Fruit fly (Drosophila melanogaster) whole organism, pupa: ENCODE measurements around the gene Spx.

Experiments
- CG10348 ChIP-seq: fragments of 200-800 bp; sonication (Bioruptor generic); IDR thresholded peaks from 2 replicates; pipeline ENCODE4 v1.3.6; 2022; ENCODE audit warnings: missing biosample characterization, missing genetic modification characterization
- CG12605 ChIP-seq: fragments of 200-800 bp; sonication (Bioruptor generic); IDR thresholded peaks from 2 replicates; pipeline ENCODE4 v1.3.6; 2022; ENCODE audit warnings: missing biosample characterization, missing genetic modification characterization
- CG13204 ChIP-seq: fragments of 200-800 bp; sonication (Bioruptor generic); optimal IDR thresholded peaks from 2 replicates; lab custom pipeline; 2018; ENCODE audit warnings: missing biosample characterization, mild to moderate bottlenecking, missing genetic modification characterization, moderate library complexity
- CG14655 ChIP-seq: fragments of 200-800 bp; sonication (Bioruptor generic); optimal IDR thresholded peaks from 3 replicates; lab custom pipeline; 2017; ENCODE audit warnings: mild to moderate bottlenecking, missing biosample characterization, missing genetic modification reagents, missing genetic modification characterization
- CG15710 ChIP-seq: fragments of 200-800 bp; sonication (Bioruptor generic); optimal IDR thresholded peaks from 2 replicates; lab custom pipeline; 2018; ENCODE audit warnings: missing biosample characterization, mild to moderate bottlenecking, missing genetic modification characterization, moderate library complexity
- CG17806 ChIP-seq: fragments of 200-800 bp; sonication (Bioruptor generic); optimal IDR thresholded peaks from 2 replicates; lab custom pipeline; 2018; ENCODE audit warnings: missing biosample characterization, mild to moderate bottlenecking, missing genetic modification characterization, moderate library complexity
- CG32121 ChIP-seq: fragments of 200-800 bp; sonication (Bioruptor generic); IDR thresholded peaks from 2 replicates; pipeline ENCODE4 v1.3.6; 2022; ENCODE audit warnings: missing biosample characterization, missing genetic modification characterization
- CG34367 ChIP-seq: fragments of 200-800 bp; sonication (Bioruptor generic); optimal IDR thresholded peaks from 2 replicates; lab custom pipeline; 2018; ENCODE audit warnings: missing biosample characterization, mild to moderate bottlenecking, missing genetic modification characterization
- CG4496 ChIP-seq: fragments of 200-800 bp; sonication (Bioruptor generic); IDR thresholded peaks from 3 replicates; pipeline ENCODE4 v1.3.6; 2022; ENCODE audit warnings: missing biosample characterization, missing genetic modification characterization
- CG8159 ChIP-seq: fragments of 200-800 bp; sonication (Bioruptor generic); optimal IDR thresholded peaks from 3 replicates; lab custom pipeline; 2018; ENCODE audit warnings: missing biosample characterization, mild to moderate bottlenecking, missing genetic modification characterization, moderate library complexity
- CG8301 ChIP-seq: fragments of 200-800 bp; sonication (Bioruptor generic); optimal IDR thresholded peaks from 2 replicates; lab custom pipeline; 2018; ENCODE audit warnings: missing biosample characterization, mild to moderate bottlenecking, missing genetic modification characterization
- CG9948 ChIP-seq: fragments of 200-800 bp; sonication (Bioruptor generic); optimal IDR thresholded peaks from 2 replicates; lab custom pipeline; 2018; ENCODE audit warnings: missing biosample characterization, mild to moderate bottlenecking, missing genetic modification characterization, moderate library complexity
- D1 ChIP-seq: fragments of 200-800 bp; sonication (Bioruptor generic); optimal IDR thresholded peaks from 2 replicates; lab custom pipeline; 2018; ENCODE audit warnings: missing biosample characterization, mild to moderate bottlenecking, missing genetic modification characterization, moderate library complexity
- EcR ChIP-seq: fragments of 200-800 bp; sonication (Bioruptor generic); optimal IDR thresholded peaks from 3 replicates; lab custom pipeline; 2019; ENCODE audit warnings: missing biosample characterization, missing genetic modification characterization, mild to moderate bottlenecking, moderate library complexity, missing genetic modification reagents
- Ets98B ChIP-seq: fragments of 200-800 bp; sonication (Bioruptor generic); IDR thresholded peaks from 2 replicates; pipeline ENCODE4 v1.3.6; 2022; ENCODE audit warnings: missing biosample characterization, missing genetic modification characterization
- Pif1A ChIP-seq: fragments of 200-800 bp; sonication (Bioruptor generic); optimal IDR thresholded peaks from 3 replicates; lab custom pipeline; 2016; ENCODE audit warnings: missing biosample characterization, missing genetic modification characterization
- Pif1B ChIP-seq: fragments of 200-800 bp; sonication (Bioruptor generic); optimal IDR thresholded peaks from 3 replicates; lab custom pipeline; 2016; ENCODE audit warnings: missing biosample characterization, missing genetic modification characterization
- Snoo ChIP-seq: fragments of 200-800 bp; sonication (Bioruptor generic); optimal IDR thresholded peaks from 3 replicates; lab custom pipeline; 2017; ENCODE audit warnings: missing biosample characterization, mild to moderate bottlenecking, missing genetic modification characterization, inconsistent platforms
- fd96Ca ChIP-seq: fragments of 200-800 bp; sonication (Bioruptor generic); IDR thresholded peaks from 3 replicates; pipeline ENCODE4 v1.3.6; 2022; ENCODE audit warnings: missing biosample characterization, missing genetic modification characterization
- gl ChIP-seq: fragments of 200-800 bp; sonication (Bioruptor generic); optimal IDR thresholded peaks from 2 replicates; lab custom pipeline; 2018; ENCODE audit warnings: missing biosample characterization, mild to moderate bottlenecking, missing genetic modification characterization
- rn ChIP-seq: fragments of 200-800 bp; sonication (Bioruptor generic); IDR thresholded peaks from 2 replicates; pipeline ENCODE4 v1.3.6; 2022; ENCODE audit warnings: missing biosample characterization, missing genetic modification characterization

The Spx gene

dm6 chrX:6225472-6226049 lies 30.1 kb upstream of the Spx start, which contains the start of gene dtn:
dtn (plus strand) TSS chrX:6225647.
- TF ChIP-seq CG17806 (tag; lab: Kevin White, UChicago), result no peak
- no peak for TF ChIP-seq CG32121
- TF ChIP-seq CG14655 (GFP tag; lab: Kevin White, UChicago), result no peak
- no peak for TF ChIP-seq CG8301 (tag; lab: Kevin White, UChicago)
- no peak for TF ChIP-seq EcR (GFP tag; lab: Kevin White, UChicago)
- no peak for TF ChIP-seq Pif1B (GFP tag; lab: Kevin White, UChicago)
- TF ChIP-seq CG8159 (tag; lab: Kevin White, UChicago), result no peak
- TF ChIP-seq CG9948 (tag; lab: Kevin White, UChicago), result no peak
- no peak for TF ChIP-seq fd96Ca (GFP tag; lab: Robert Waterston, UW)
- TF ChIP-seq Ets98B (GFP tag; lab: Robert Waterston, UW), result no peak
- no peak for TF ChIP-seq rn (GFP tag; lab: Robert Waterston, UW)
- TF ChIP-seq CG10348 (GFP tag; lab: Robert Waterston, UW), result no peak
- TF ChIP-seq CG12605 (GFP tag; lab: Robert Waterston, UW), result no peak
- no peak for TF ChIP-seq CG13204
- no peak for TF ChIP-seq Pif1A
- no peak for TF ChIP-seq Snoo (tag; lab: Kevin White, UChicago)
- TF ChIP-seq gl (tag; lab: Kevin White, UChicago), result no peak
- no peak for TF ChIP-seq CG15710
- TF ChIP-seq CG34367, result no peak
- no peak for TF ChIP-seq D1 (tag; lab: Kevin White, UChicago)
- TF ChIP-seq, all 21 proteins: peak for 0

dm6 chrX:6231764-6232163 lies 23.9 kb upstream of the Spx start:
- no peak for TF ChIP-seq Pif1A
- TF ChIP-seq CG12605 (GFP tag; lab: Robert Waterston, UW), result no peak
- TF ChIP-seq D1 (tag; lab: Kevin White, UChicago), result no peak

dm6 chrX:6237015-6237414 lies 18.6 kb upstream of the Spx start, which contains the start of gene CG14445:
CG14445 (plus strand) TSS chrX:6237315.
- TF ChIP-seq CG13204 (no peak), gl (tag; lab: Kevin White, UChicago) (no peak), CG32121 (no peak), D1 (tag; lab: Kevin White, UChicago) (no peak), CG15710 (no peak), CG10348 (GFP tag; lab: Robert Waterston, UW) (no peak), Pif1A (no peak), Pif1B (GFP tag; lab: Kevin White, UChicago) (no peak), Snoo (tag; lab: Kevin White, UChicago) (no peak), CG8301 (tag; lab: Kevin White, UChicago) (no peak), CG34367 (no peak), CG9948 (tag; lab: Kevin White, UChicago) (no peak), CG4496 (GFP tag; lab: Robert Waterston, UW) (no peak), CG17806 (tag; lab: Kevin White, UChicago) (no peak), rn (GFP tag; lab: Robert Waterston, UW) (no peak), Ets98B (GFP tag; lab: Robert Waterston, UW) (no peak), CG8159 (tag; lab: Kevin White, UChicago) (no peak)

dm6 chrX:6252897-6253540 lies 2.6 kb upstream of the Spx start:
- no peak for TF ChIP-seq CG9948 (tag; lab: Kevin White, UChicago)
- no peak for TF ChIP-seq CG32121
- no peak for TF ChIP-seq CG10348 (GFP tag; lab: Robert Waterston, UW)
- no peak for TF ChIP-seq CG34367
- TF ChIP-seq Pif1A, result no peak
- TF ChIP-seq Snoo (tag; lab: Kevin White, UChicago), result no peak
- no peak for TF ChIP-seq CG4496 (GFP tag; lab: Robert Waterston, UW)
- no peak for TF ChIP-seq D1 (tag; lab: Kevin White, UChicago)
- TF ChIP-seq rn (GFP tag; lab: Robert Waterston, UW), result no peak
- TF ChIP-seq CG12605 (GFP tag; lab: Robert Waterston, UW), result no peak
- no peak for TF ChIP-seq Ets98B (GFP tag; lab: Robert Waterston, UW)

- TF ChIP-seq CG12605 (GFP tag; lab: Robert Waterston, UW) (no peak), Snoo (tag; lab: Kevin White, UChicago) (no peak), D1 (tag; lab: Kevin White, UChicago) (no peak), CG15710 (no peak), rn (GFP tag; lab: Robert Waterston, UW) (no peak), CG4496 (GFP tag; lab: Robert Waterston, UW) (no peak), Pif1A (no peak), Pif1B (GFP tag; lab: Kevin White, UChicago) (no peak), CG8159 (tag; lab: Kevin White, UChicago) (no peak), CG9948 (tag; lab: Kevin White, UChicago) (no peak), CG8301 (tag; lab: Kevin White, UChicago) (no peak)
Observed at dm6 chrX:6253701-6254100, 1.9 kb upstream of the Spx start.
